Fruit fly (Drosophila melanogaster) whole organism, embryonic: ENCODE results near the gene Ccp84Aa.

Source experiments
- Blimp-1 ChIP-seq: fragments of 200-800 bp; sonication (Bioruptor generic); optimal IDR thresholded peaks from 3 replicates; lab custom pipeline; 2018; ENCODE audit warnings: missing biosample characterization, missing genetic modification characterization, mild to moderate bottlenecking, moderate library complexity, missing genetic modification reagents
- CG10267 ChIP-seq: fragments of 200-800 bp; sonication (Bioruptor generic); optimal IDR thresholded peaks from 2 replicates; lab custom pipeline; 2018; ENCODE audit warnings: missing biosample characterization, mild to moderate bottlenecking, missing genetic modification characterization, moderate library complexity
- CG11398 ChIP-seq: fragments of 200-800 bp; sonication (Bioruptor generic); optimal IDR thresholded peaks from 2 replicates; lab custom pipeline; 2016; ENCODE audit warnings: missing biosample characterization, missing genetic modification characterization
- CG13123 ChIP-seq: fragments of 200-800 bp; sonication (Bioruptor generic); optimal IDR thresholded peaks from 2 replicates; lab custom pipeline; 2016; ENCODE audit warnings: missing biosample characterization, missing genetic modification characterization
- CG15073 ChIP-seq: fragments of 200-800 bp; sonication (Bioruptor generic); optimal IDR thresholded peaks from 2 replicates; lab custom pipeline; 2016; ENCODE audit warnings: missing biosample characterization, missing genetic modification characterization
- CG17912 ChIP-seq: fragments of 200-800 bp; sonication (Bioruptor generic); optimal IDR thresholded peaks from 2 replicates; lab custom pipeline; 2018; ENCODE audit warnings: missing biosample characterization, mild to moderate bottlenecking, missing genetic modification characterization
- CG18011 ChIP-seq: fragments of 200-800 bp; sonication (Bioruptor generic); optimal IDR thresholded peaks from 2 replicates; lab custom pipeline; 2017; ENCODE audit warnings: missing biosample characterization, missing genetic modification characterization, mild to moderate bottlenecking, moderate library complexity, missing genotype
- CG1832 ChIP-seq: fragments of 200-800 bp; sonication (Bioruptor generic); optimal IDR thresholded peaks from 2 replicates; lab custom pipeline; 2017; ENCODE audit warnings: missing biosample characterization, mild to moderate bottlenecking, missing genetic modification characterization, inconsistent platforms
- CG2116 ChIP-seq: fragments of 200-800 bp; sonication (Bioruptor generic); optimal IDR thresholded peaks from 3 replicates; lab custom pipeline; 2018; ENCODE audit warnings: missing biosample characterization, mild to moderate bottlenecking, missing genetic modification characterization
- CG2678 ChIP-seq: fragments of 200-800 bp; sonication (Bioruptor generic); optimal IDR thresholded peaks from 3 replicates; lab custom pipeline; 2019; ENCODE audit warnings: missing biosample characterization, mild to moderate bottlenecking, missing genetic modification characterization, moderate library complexity
- CG6254 ChIP-seq: fragments of 200-800 bp; sonication (Bioruptor generic); optimal IDR thresholded peaks from 3 replicates; lab custom pipeline; 2017; ENCODE audit warnings: mild to moderate bottlenecking, missing biosample characterization, missing genetic modification reagents, missing genetic modification characterization
- CG6683 ChIP-seq: fragments of 200-800 bp; sonication (Bioruptor generic); optimal IDR thresholded peaks from 2 replicates; lab custom pipeline; 2017; ENCODE audit warnings: missing biosample characterization, mild to moderate bottlenecking, missing genetic modification characterization, missing genetic modification reagents
- CG7786 ChIP-seq: fragments of 200-800 bp; sonication (Bioruptor generic); optimal IDR thresholded peaks from 2 replicates; lab custom pipeline; 2016; ENCODE audit warnings: missing biosample characterization, missing genetic modification characterization
- CG9215 ChIP-seq: fragments of 200-800 bp; sonication (Bioruptor generic); IDR thresholded peaks from 2 replicates; pipeline ENCODE4 v1.3.6; 2022; ENCODE audit warnings: missing biosample characterization, missing genetic modification characterization
- Chrac-16 ChIP-seq: fragments of 200-800 bp; sonication (Bioruptor generic); optimal IDR thresholded peaks from 3 replicates; lab custom pipeline; 2016; ENCODE audit warnings: missing biosample characterization, missing genetic modification characterization
- Dbx ChIP-seq: fragments of 200-800 bp; sonication (Bioruptor generic); IDR thresholded peaks from 3 replicates; pipeline ENCODE4 v1.3.6; 2022; ENCODE audit warnings: missing biosample characterization, missing genetic modification characterization
- Eip74EF ChIP-seq, 2 experiments: fragments of 200-800 bp in 1 of 2; fragments of >200 bp in 1 of 2; sonication (Bioruptor generic) in 1 of 2; optimal IDR thresholded peaks; 2 replicates each; lab custom pipeline; 2017 to 2019; ENCODE audit warnings: missing biosample characterization in 2 of 2, missing genetic modification characterization in 2 of 2, mild to moderate bottlenecking in 1 of 2, moderate library complexity in 1 of 2
- Ets65A ChIP-seq: fragments of 200-800 bp; sonication (Bioruptor generic); peaks from one replicate; lab custom pipeline; 2016; ENCODE audit warnings: missing biosample characterization, missing genetic modification characterization
- HLH54F ChIP-seq: fragments of 200-800 bp; sonication (Bioruptor generic); optimal IDR thresholded peaks from 3 replicates; lab custom pipeline; 2016; ENCODE audit warnings: missing biosample characterization, missing genetic modification characterization
- HLHmδ ChIP-seq: fragments of 200-800 bp; sonication (Bioruptor generic); optimal IDR thresholded peaks from 2 replicates; lab custom pipeline; 2018; ENCODE audit warnings: missing biosample characterization, mild to moderate bottlenecking, missing genetic modification characterization, moderate library complexity
- Myb ChIP-seq: fragments of 200-800 bp; sonication (Bioruptor generic); optimal IDR thresholded peaks from 2 replicates; lab custom pipeline; 2016; ENCODE audit warnings: missing biosample characterization, missing genetic modification characterization
- Oaz ChIP-seq: fragments of 200-800 bp; sonication (Bioruptor generic); IDR thresholded peaks from 2 replicates; pipeline ENCODE4 v1.3.6; 2022; ENCODE audit warnings: missing biosample characterization, missing genetic modification characterization
- Xrp1 ChIP-seq: fragments of 200-800 bp; sonication (Bioruptor generic); IDR thresholded peaks from 2 replicates; pipeline ENCODE4 v1.3.6; 2022; ENCODE audit warnings: missing biosample characterization, missing genetic modification characterization
- ara ChIP-seq: fragments of 200-800 bp; sonication (Bioruptor generic); IDR thresholded peaks from 2 replicates; pipeline ENCODE4 v1.3.6; 2022; ENCODE audit warnings: missing biosample characterization, missing genetic modification characterization
- cas ChIP-seq: fragments of 200-800 bp; sonication (Bioruptor generic); IDR thresholded peaks from 2 replicates; pipeline ENCODE4 v1.3.6; 2022; ENCODE audit warnings: missing biosample characterization, missing genetic modification characterization
- crol ChIP-seq: fragments of 200-800 bp; sonication (Bioruptor generic); IDR thresholded peaks from 2 replicates; pipeline ENCODE4 v1.3.6; 2022; ENCODE audit warnings: missing biosample characterization, missing genetic modification characterization
- dimm ChIP-seq: fragments of 200-800 bp; sonication (Bioruptor generic); IDR thresholded peaks from 2 replicates; pipeline ENCODE4 v1.3.6; 2022; ENCODE audit warnings: missing biosample characterization, missing genetic modification characterization
- emc ChIP-seq: fragments of 200-800 bp; sonication (Bioruptor generic); optimal IDR thresholded peaks from 2 replicates; lab custom pipeline; 2016; ENCODE audit warnings: missing biosample characterization, missing genetic modification characterization
- fd96Cb ChIP-seq: fragments of 200-800 bp; sonication (Bioruptor generic); optimal IDR thresholded peaks from 2 replicates; lab custom pipeline; 2018; ENCODE audit warnings: missing biosample characterization, mild to moderate bottlenecking, missing genetic modification characterization, moderate library complexity
- gcm ChIP-seq: fragments of 200-800 bp; sonication (Bioruptor generic); optimal IDR thresholded peaks from 2 replicates; lab custom pipeline; 2019; ENCODE audit warnings: missing biosample characterization, mild to moderate bottlenecking, missing genetic modification characterization, moderate library complexity
- hb ChIP-seq: fragments of 200-800 bp; sonication (Bioruptor generic); IDR thresholded peaks from 3 replicates; pipeline ENCODE4 v1.3.6; 2022; ENCODE audit warnings: missing biosample characterization, missing genetic modification characterization; ENCODE audit not compliant: partially characterized antibody
- kni ChIP-seq: fragments of 200-800 bp; sonication (Bioruptor generic); optimal IDR thresholded peaks from 3 replicates; lab custom pipeline; 2017; ENCODE audit warnings: mild to moderate bottlenecking, missing biosample characterization, missing genetic modification reagents, missing genetic modification characterization
- lmd ChIP-seq: fragments of 200-800 bp; sonication (Bioruptor generic); IDR thresholded peaks from 2 replicates; pipeline ENCODE4 v1.3.6; 2022; ENCODE audit warnings: missing biosample characterization, missing genetic modification characterization
- nmo ChIP-seq: fragments of 200-800 bp; sonication (Bioruptor generic); optimal IDR thresholded peaks from 2 replicates; lab custom pipeline; 2018; ENCODE audit warnings: missing biosample characterization, mild to moderate bottlenecking, missing genetic modification characterization, moderate library complexity
- pan ChIP-seq, 4 experiments: fragments of >200 bp in 3 of 4; fragments of 200-800 bp in 1 of 4; sonication (Bioruptor generic) in 1 of 4; optimal IDR thresholded peaks in 3 of 4; IDR thresholded peaks in 1 of 4; 2 replicates each; pipeline versions ENCODE4 v1.3.6 to Lab custom; 2017 to 2022; ENCODE audit warnings: missing biosample characterization in 2 of 4, missing genetic modification characterization in 2 of 4, mixed read lengths in 1 of 4
- pnt ChIP-seq: fragments of 200-800 bp; sonication (Bioruptor generic); optimal IDR thresholded peaks from 3 replicates; lab custom pipeline; 2016; ENCODE audit warnings: missing biosample characterization, missing genetic modification characterization
- salm ChIP-seq: fragments of 200-800 bp; sonication (Bioruptor generic); optimal IDR thresholded peaks from 2 replicates; lab custom pipeline; 2018; ENCODE audit warnings: missing biosample characterization, mild to moderate bottlenecking, missing genetic modification characterization
- sens-2 ChIP-seq: fragments of 200-800 bp; sonication (Bioruptor generic); IDR thresholded peaks from 2 replicates; pipeline ENCODE4 v1.3.6; 2022; ENCODE audit warnings: missing biosample characterization, missing genetic modification characterization
- sob ChIP-seq: fragments of 200-800 bp; sonication (Bioruptor generic); IDR thresholded peaks from 2 replicates; pipeline ENCODE4 v1.3.6; 2022; ENCODE audit warnings: missing biosample characterization, missing genetic modification characterization
- sr ChIP-seq: fragments of 200-800 bp; sonication (Bioruptor generic); IDR thresholded peaks from 3 replicates; pipeline ENCODE4 v1.3.6; 2022; ENCODE audit warnings: missing biosample characterization, missing genetic modification characterization
- vvl ChIP-seq: fragments of 200-800 bp; sonication (Bioruptor generic); IDR thresholded peaks from 2 replicates; pipeline ENCODE4 v1.3.6; 2022; ENCODE audit warnings: missing biosample characterization, missing genetic modification characterization
- wek ChIP-seq: fragments of 200-800 bp; sonication (Bioruptor generic); optimal IDR thresholded peaks from 3 replicates; lab custom pipeline; 2018; ENCODE audit warnings: missing biosample characterization, mild to moderate bottlenecking, missing genetic modification characterization, moderate library complexity
- wor ChIP-seq: fragments of 200-800 bp; sonication (Bioruptor generic); IDR thresholded peaks from 2 replicates; pipeline ENCODE4 v1.3.6; 2022; ENCODE audit warnings: missing biosample characterization, missing genetic modification characterization
- zfh2 ChIP-seq: fragments of 200-800 bp; sonication (Bioruptor generic); optimal IDR thresholded peaks from 2 replicates; lab custom pipeline; 2016; ENCODE audit warnings: missing biosample characterization, missing genetic modification characterization

Ccp84Aa gene

DNA sequence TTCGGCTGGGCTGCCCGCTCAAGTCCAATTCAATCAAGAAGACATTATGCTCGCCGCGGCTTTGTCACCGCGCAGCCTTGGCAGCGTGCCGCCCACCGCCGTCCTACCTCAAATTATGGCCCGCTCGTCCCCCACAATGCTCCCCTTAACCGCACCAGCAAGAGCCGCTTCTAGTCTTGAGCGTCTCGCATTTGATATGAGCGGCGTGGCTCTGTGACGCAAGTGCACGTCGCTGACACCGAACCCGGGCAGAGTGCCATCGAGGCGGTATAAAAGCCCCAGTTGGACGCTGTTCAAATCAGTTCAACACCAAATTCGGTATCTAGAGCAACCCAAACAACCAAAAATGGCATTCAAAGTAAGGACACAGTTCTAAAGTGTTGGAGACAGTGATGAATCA, 17.5 kb upstream of the Ccp84Aa start, which contains the start of gene Ccp84Ag:
Gene Ccp84Ag, plus strand, starts transcription at position 301 of the 400 bp plus-strand sequence.
- no peak for TF ChIP-seq nmo (GFP tag; lab: Kevin White, UChicago)
- TF ChIP-seq Chrac-16 = no peak
- TF ChIP-seq wek (GFP tag; lab: Kevin White, UChicago) = no peak
- TF ChIP-seq Xrp1 (GFP tag; lab: Robert Waterston, UW) = no peak
- TF ChIP-seq HLH54F (GFP tag; lab: Kevin White, UChicago) = no peak
- no peak for TF ChIP-seq CG2116 (GFP tag; lab: Kevin White, UChicago)
- TF ChIP-seq sens-2 (GFP tag; lab: Robert Waterston, UW) = no peak
- TF ChIP-seq CG17912 = no peak
- TF ChIP-seq vvl (GFP tag; lab: Robert Waterston, UW) = peak; percentile 40; the same call in 1 of the 2 replicates
- no peak for TF ChIP-seq CG7786 (GFP tag; lab: Kevin White, UChicago)
- no peak for TF ChIP-seq Blimp-1 (GFP tag; lab: Kevin White, UChicago)
- peak; percentile 52 for TF ChIP-seq Ets65A (GFP tag; lab: Kevin White, UChicago)
- no peak for TF ChIP-seq Dbx (GFP tag; lab: Robert Waterston, UW)
- TF ChIP-seq CG13123 (GFP tag; lab: Kevin White, UChicago) = no peak
- no peak for TF ChIP-seq dimm (GFP tag; lab: Robert Waterston, UW)
- TF ChIP-seq CG9215 (GFP tag; lab: Robert Waterston, UW) = 0 out of 2 replicates have a peak, but pooled peaks have one; percentile 12
- no peak for TF ChIP-seq salm (tag; lab: Kevin White, UChicago)
- TF ChIP-seq ara (GFP tag; lab: Robert Waterston, UW) = no peak
- no peak for TF ChIP-seq CG6683 (GFP tag; lab: Kevin White, UChicago)
- TF ChIP-seq kni (GFP tag; lab: Kevin White, UChicago) = peak; percentile 13
- TF ChIP-seq HLHmδ (GFP tag; lab: Kevin White, UChicago) = no peak
- TF ChIP-seq Oaz (GFP tag; lab: Robert Waterston, UW) = no peak
- no peak for TF ChIP-seq CG11398 (GFP tag; lab: Kevin White, UChicago)
- TF ChIP-seq fd96Cb (tag; lab: Kevin White, UChicago) = no peak
- no peak for TF ChIP-seq emc (GFP tag; lab: Kevin White, UChicago)
- no peak for TF ChIP-seq CG6254 (GFP tag; lab: Kevin White, UChicago)
- TF ChIP-seq lmd = no peak
- no peak for TF ChIP-seq wor (GFP tag; lab: Robert Waterston, UW)
- no peak for TF ChIP-seq hb (GFP tag; lab: Robert Waterston, UW)
- TF ChIP-seq sr (GFP tag; lab: Robert Waterston, UW) = no peak
- TF ChIP-seq CG18011 (GFP tag; lab: Kevin White, UChicago) = no peak
- no peak for TF ChIP-seq cas (GFP tag; lab: Robert Waterston, UW)
- no peak for TF ChIP-seq CG15073
- TF ChIP-seq pnt (GFP tag; lab: Kevin White, UChicago) = no peak
- TF ChIP-seq Eip74EF (GFP tag; optimal IDR thresholded peaks at IDR 0.05; lab: Kevin White, UChicago) = no peak
- TF ChIP-seq crol (GFP tag; lab: Robert Waterston, UW) = peak; percentile 21; the same call in 1 of the 2 replicates
- TF ChIP-seq pan (optimal IDR thresholded peaks at IDR 0.05; lab: Kevin White, UChicago) = no peak
- TF ChIP-seq pan (GFP tag; optimal IDR thresholded peaks at IDR 0.05 in 1 of 2, IDR thresholded peaks at IDR 0.05 in 1 of 2) = no peak
- TF ChIP-seq Myb (GFP tag; lab: Kevin White, UChicago) = no peak
- TF ChIP-seq CG1832 = no peak
- TF ChIP-seq zfh2 (GFP tag; lab: Kevin White, UChicago) = no peak
- TF ChIP-seq CG10267 (tag; lab: Kevin White, UChicago) = no peak
- TF ChIP-seq CG2678 (tag; lab: Kevin White, UChicago) = no peak
- no peak for TF ChIP-seq gcm (GFP tag; lab: Kevin White, UChicago)
- TF ChIP-seq sob = no peak
- TF ChIP-seq, all 482 proteins: peak for 5
